Fruit fly (Drosophila melanogaster): ENCODE measurements around the gene CG33695.
A peak's percentile ranks its signal among the peaks of the same experiment; 100 is the strongest.

- no peak for TF ChIP-seq Abd-B (GFP tag; optimal IDR thresholded peaks at IDR 0.05)
- peak; percentile 71 for TF ChIP-seq psq (GFP tag; optimal IDR thresholded peaks at IDR 0.05)
- no peak for TF ChIP-seq Dfd (GFP tag; optimal IDR thresholded peaks at IDR 0.05)
- TF ChIP-seq Vsx2 (GFP tag; optimal IDR thresholded peaks at IDR 0.05; ENCODE audit: partially characterized antibody): no peak
- peak; percentile 75 for TF ChIP-seq Sp1 (GFP tag; optimal IDR thresholded peaks at IDR 0.05)
- TF ChIP-seq ey (GFP tag; optimal IDR thresholded peaks at IDR 0.05): peak; percentile 81
- TF ChIP-seq pan (optimal IDR thresholded peaks at IDR 0.05): no peak
- TF ChIP-seq fru (GFP tag; optimal IDR thresholded peaks at IDR 0.05): peak; percentile 78
- no peak for TF ChIP-seq Hr78 (GFP tag; optimal IDR thresholded peaks at IDR 0.05)
- peak; percentile 35 for TF ChIP-seq CG32264 (GFP tag; optimal IDR thresholded peaks at IDR 0.05)
Observed at dm6 chr2L:11306091-11306490, 28.3 kb downstream of the CG33695 start.
